Worm (Caenorhabditis elegans) whole organism, L4 larva: ENCODE data around the gene R07B7.6.

Experiments used
- Y75B8A.6 ChIP-seq: fragments of 200-800 bp; sonication (Bioruptor generic); IDR thresholded peaks from 2 replicates; pipeline ENCODE4 v1.3.6; 2022; ENCODE audit warnings: missing genetic modification reagents, missing genetic modification characterization, missing compliant biosample characterization
- ceh-28 ChIP-seq: fragments of 150-350 bp; optimal IDR thresholded peaks from 2 replicates; lab custom pipeline; 2014; ENCODE audit warnings: missing biosample characterization, missing genetic modification reagents, missing genetic modification characterization
- ctbp-1 ChIP-seq: fragments of 200-800 bp; sonication (Bioruptor generic); IDR thresholded peaks from 2 replicates; pipeline ENCODE4 v1.3.6; 2022; ENCODE audit warnings: missing genetic modification reagents, missing genetic modification characterization, missing compliant biosample characterization
- fkh-10 ChIP-seq: fragments of 150-350 bp; optimal IDR thresholded peaks from 2 replicates; lab custom pipeline; 2014; ENCODE audit warnings: missing biosample characterization, missing genetic modification reagents, missing genetic modification characterization
- nhr-11 ChIP-seq: fragments of 150-350 bp; optimal IDR thresholded peaks from 2 replicates; lab custom pipeline; 2014; ENCODE audit warnings: missing biosample characterization, missing genetic modification characterization
- pqm-1 ChIP-seq: sonication (generic microtip); optimal IDR thresholded peaks from 2 replicates; lab custom pipeline; 2017; ENCODE audit warnings: missing biosample characterization, missing genetic modification characterization

Gene R07B7.6

DNA sequence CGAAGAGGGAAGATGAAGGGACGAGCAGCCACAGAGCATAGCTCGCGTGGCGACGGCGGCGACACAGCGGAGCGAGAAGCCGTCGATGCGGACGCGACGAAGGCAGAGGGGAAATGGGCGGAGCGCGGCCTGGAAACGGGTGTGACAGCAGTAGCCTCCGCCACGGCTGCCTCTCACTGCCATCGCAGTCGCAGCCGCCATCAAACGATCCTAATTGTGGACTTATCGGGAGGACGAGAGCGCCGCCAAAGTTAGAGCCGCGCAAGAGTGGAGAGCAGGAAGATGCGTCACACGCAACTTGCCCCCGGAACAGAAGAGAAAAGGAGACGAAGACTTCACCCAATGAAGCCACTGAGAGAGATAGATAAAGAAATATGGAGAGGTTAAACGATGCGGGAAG is 50.5 kb downstream of the R07B7.6 start (continued):
- TF ChIP-seq ceh-28 (tag; lab: Kevin White, UChicago): no peak
- TF ChIP-seq fkh-10 (GFP tag; lab: Kevin White, UChicago): peak; percentile 47
- peak; percentile 2 for TF ChIP-seq nhr-11 (tag; lab: Kevin White, UChicago)
- no peak for TF ChIP-seq Y75B8A.6 (GFP tag; lab: Robert Waterston, UW)
- TF ChIP-seq pqm-1: no peak
- TF ChIP-seq ctbp-1 (GFP tag; lab: Robert Waterston, UW): peak; percentile 79
